Fruit fly (Drosophila melanogaster) Kc167 (cell line): ENCODE measurements around the gene CG42538.

Experiments used
- Myc ChIP-seq: fragments of >200 bp; optimal IDR thresholded peaks from 2 replicates; lab custom pipeline; 2017; ENCODE audit warnings: missing external identifiers
- Sin3A ChIP-seq: fragments of >200 bp; optimal IDR thresholded peaks from 2 replicates; lab custom pipeline; 2018; ENCODE audit warnings: missing external identifiers
- h ChIP-seq: fragments of >200 bp; optimal IDR thresholded peaks from 3 replicates; lab custom pipeline; 2018; ENCODE audit warnings: missing external identifiers
- psq ChIP-seq: fragments of >200 bp; optimal IDR thresholded peaks from 2 replicates; lab custom pipeline; 2017; ENCODE audit warnings: missing external identifiers
- ttk ChIP-seq: sonication (Bioruptor generic); optimal IDR thresholded peaks from 2 replicates; lab custom pipeline; 2017; ENCODE audit warnings: missing external identifiers

DNA sequence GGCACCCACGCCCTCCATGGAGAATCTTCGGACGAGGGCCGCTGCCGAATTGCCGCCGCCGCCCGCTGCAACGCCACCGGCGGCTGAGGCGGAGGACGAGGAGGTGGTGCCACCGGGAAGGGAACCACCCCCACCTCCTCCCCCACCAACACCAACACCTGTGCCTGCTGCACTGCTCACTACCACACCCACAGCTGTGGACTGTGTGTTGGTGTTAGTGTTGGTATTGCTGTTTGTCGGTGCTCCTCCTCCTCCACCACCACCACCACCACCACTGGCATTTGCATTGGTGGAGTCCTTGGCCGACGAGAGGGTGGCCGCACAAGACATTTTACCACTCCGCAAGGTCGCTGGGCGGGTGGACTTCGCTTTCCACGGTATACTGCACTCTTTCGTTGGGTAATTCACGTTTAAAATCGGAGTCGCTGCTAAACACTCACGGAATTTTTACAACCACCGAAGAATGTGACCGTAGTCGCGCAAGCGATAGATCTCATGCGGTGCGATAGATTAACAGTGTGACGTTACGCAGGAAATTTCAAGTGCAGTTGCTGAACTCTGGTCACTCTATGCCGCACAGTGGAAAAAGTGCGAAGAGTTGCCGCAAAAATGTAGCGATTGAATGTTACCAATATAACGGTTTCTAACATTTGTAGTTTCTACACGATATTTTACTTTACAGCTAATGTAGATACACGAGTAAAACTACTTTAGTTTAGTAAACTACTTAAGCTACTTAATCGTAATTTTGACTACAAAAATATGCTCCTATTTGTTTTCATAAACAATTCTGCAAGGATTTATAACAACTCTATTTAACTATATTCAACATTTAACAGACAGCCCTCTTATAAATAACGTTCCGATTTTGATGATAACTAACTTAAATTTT, 22.8 kb upstream of the CG42538 start, which contains the start of gene mib1:
- TF ChIP-seq Sin3A (lab: Kevin White, UChicago) (no peak), Myc (no peak), h (lab: Kevin White, UChicago) (no peak), psq (lab: Kevin White, UChicago) (no peak), ttk (no peak)
